Worm (Caenorhabditis elegans) whole organism, L4 larva: ENCODE measurements around the gene sto-6.
A peak's percentile ranks its signal among the peaks of the same experiment; 100 is the strongest.

Experiments
- D1046.2 ChIP-seq: fragments of 200-800 bp; sonication (Bioruptor generic); IDR thresholded peaks from 2 replicates; pipeline ENCODE4 v1.3.6; 2022; ENCODE audit warnings: missing genetic modification characterization, missing compliant biosample characterization
- F26F4.8 ChIP-seq: fragments of 200-800 bp; sonication (Bioruptor generic); conservative IDR thresholded peaks from 2 replicates; pipeline ENCODE4 v1.3.6; 2022; ENCODE audit warnings: missing genetic modification characterization, missing compliant biosample characterization
- F37D6.2 ChIP-seq: sonication (generic microtip); optimal IDR thresholded peaks from 2 replicates; lab custom pipeline; 2016; ENCODE audit warnings: mild to moderate bottlenecking, missing genetic modification characterization, missing compliant biosample characterization
- F49E8.2 ChIP-seq: sonication (generic microtip); optimal IDR thresholded peaks from 2 replicates; lab custom pipeline; 2016; ENCODE audit warnings: missing compliant biosample characterization, mild to moderate bottlenecking, missing genetic modification characterization, borderline replicate concordance
- R02D3.7 ChIP-seq: fragments of 150-350 bp; sonication (generic microtip); optimal IDR thresholded peaks from 3 replicates; lab custom pipeline; 2014; ENCODE audit warnings: missing biosample characterization, missing genetic modification characterization
- T26A8.4 ChIP-seq: fragments of 200-800 bp; sonication (Bioruptor generic); IDR thresholded peaks from 2 replicates; pipeline ENCODE4 v1.3.6; 2022; ENCODE audit warnings: missing genetic modification characterization, missing compliant biosample characterization
- Y75B8A.6 ChIP-seq: fragments of 200-800 bp; sonication (Bioruptor generic); IDR thresholded peaks from 2 replicates; pipeline ENCODE4 v1.3.6; 2022; ENCODE audit warnings: missing genetic modification reagents, missing genetic modification characterization, missing compliant biosample characterization
- aha-1 ChIP-seq: fragments of 150-350 bp; peaks from one replicate; lab custom pipeline; 2014; ENCODE audit warnings: missing biosample characterization, missing genetic modification characterization
- arid-1 ChIP-seq: fragments of 200-800 bp; sonication (Bioruptor generic); conservative IDR thresholded peaks from 2 replicates; pipeline ENCODE4 v1.3.6; 2022; ENCODE audit warnings: missing genetic modification reagents, missing genetic modification characterization, missing compliant biosample characterization
- ceh-82 ChIP-seq: sonication (generic microtip); optimal IDR thresholded peaks from 2 replicates; lab custom pipeline; 2017; ENCODE audit warnings: missing biosample characterization, missing genetic modification characterization
- ces-1 ChIP-seq: fragments of 150-350 bp; sonication (generic microtip); optimal IDR thresholded peaks from 4 replicates; lab custom pipeline; 2014; ENCODE audit warnings: missing biosample characterization, missing genetic modification reagents, missing genetic modification characterization
- cey-2 ChIP-seq: sonication (generic microtip); optimal IDR thresholded peaks from 3 replicates; lab custom pipeline; 2017; ENCODE audit warnings: missing genetic modification characterization, mild to moderate bottlenecking, missing compliant biosample characterization, antibody characterized with exemption, borderline replicate concordance; ENCODE audit not compliant: insufficient read depth
- ctbp-1 ChIP-seq: fragments of 200-800 bp; sonication (Bioruptor generic); IDR thresholded peaks from 2 replicates; pipeline ENCODE4 v1.3.6; 2022; ENCODE audit warnings: missing genetic modification reagents, missing genetic modification characterization, missing compliant biosample characterization
- daf-12 ChIP-seq: fragments of 150-350 bp; optimal IDR thresholded peaks from 2 replicates; lab custom pipeline; 2014; ENCODE audit warnings: missing biosample characterization, missing genetic modification reagents, missing genetic modification characterization
- dmd-8 ChIP-seq: fragments of 200-800 bp; sonication (Bioruptor generic); IDR thresholded peaks from 2 replicates; pipeline ENCODE4 v1.3.6; 2022; ENCODE audit warnings: missing genetic modification characterization, missing compliant biosample characterization
- dmd-9 ChIP-seq: fragments of 200-800 bp; sonication (Bioruptor generic); IDR thresholded peaks from 2 replicates; pipeline ENCODE4 v1.3.6; 2022; ENCODE audit warnings: missing genetic modification reagents, missing genetic modification characterization, missing compliant biosample characterization
- dpl-1 ChIP-seq: fragments of 150-350 bp; optimal IDR thresholded peaks from 2 replicates; lab custom pipeline; 2014; ENCODE audit warnings: missing biosample characterization, missing genetic modification reagents, missing genetic modification characterization
- egl-27 ChIP-seq: sonication (generic microtip); optimal IDR thresholded peaks from 3 replicates; lab custom pipeline; 2017; ENCODE audit warnings: missing biosample characterization, missing genetic modification reagents, missing genetic modification characterization
- fkh-10 ChIP-seq: fragments of 150-350 bp; optimal IDR thresholded peaks from 2 replicates; lab custom pipeline; 2014; ENCODE audit warnings: missing biosample characterization, missing genetic modification reagents, missing genetic modification characterization
- fos-1 ChIP-seq: fragments of 150-350 bp; optimal IDR thresholded peaks from 2 replicates; lab custom pipeline; 2014; ENCODE audit warnings: missing biosample characterization, missing genetic modification characterization
- hif-1 ChIP-seq, 2 experiments: sonication (generic microtip); optimal IDR thresholded peaks; 2 replicates each; lab custom pipeline; 2016 to 2017; ENCODE audit warnings: missing compliant biosample characterization in 2 of 2, missing genetic modification characterization in 2 of 2, missing genetic modification reagents in 2 of 2, missing genotype in 2 of 2, mild to moderate bottlenecking in 1 of 2
- hmg-1.1 ChIP-seq: fragments of 200-800 bp; sonication (Bioruptor generic); IDR thresholded peaks from 2 replicates; pipeline ENCODE4 v1.3.6; 2022; ENCODE audit warnings: missing genetic modification reagents, missing genetic modification characterization, missing compliant biosample characterization
- jun-1 ChIP-seq: fragments of 150-350 bp; optimal IDR thresholded peaks from 2 replicates; lab custom pipeline; 2014; ENCODE audit warnings: missing biosample characterization, missing genetic modification reagents, missing genetic modification characterization
- lin-29 ChIP-seq: fragments of 200-800 bp; sonication (Bioruptor generic); IDR thresholded peaks from 2 replicates; pipeline ENCODE4 v1.3.6; 2022; ENCODE audit warnings: missing genetic modification reagents, missing genetic modification characterization, missing compliant biosample characterization
- lir-3 ChIP-seq: sonication (generic microtip); optimal IDR thresholded peaks from 2 replicates; lab custom pipeline; 2016; ENCODE audit warnings: mild to moderate bottlenecking, missing genetic modification characterization, missing compliant biosample characterization
- lsy-2 ChIP-seq, 2 experiments: fragments of 150-350 bp in 1 of 2; sonication (generic microtip) in 1 of 2; optimal IDR thresholded peaks; 2 replicates each; lab custom pipeline; 2014 to 2017; ENCODE audit warnings: missing biosample characterization in 2 of 2, missing genetic modification characterization in 2 of 2
- madf-5 ChIP-seq, 2 experiments: fragments of 200-800 bp; sonication (Bioruptor generic); IDR thresholded peaks; 2 replicates each; pipeline ENCODE4 v1.3.6; 2022; ENCODE audit warnings: missing compliant biosample characterization in 2 of 2, missing genetic modification characterization in 2 of 2
- mes-2 ChIP-seq: sonication (generic microtip); optimal IDR thresholded peaks from 2 replicates; lab custom pipeline; 2016; ENCODE audit warnings: missing genotype, mild to moderate bottlenecking, missing genetic modification characterization, missing compliant biosample characterization; ENCODE audit not compliant: poor library complexity, severe bottlenecking
- mxl-2 ChIP-seq: fragments of 200-800 bp; sonication (Bioruptor generic); conservative IDR thresholded peaks from 2 replicates; pipeline ENCODE4 v1.3.6; 2022; ENCODE audit warnings: missing genetic modification reagents, missing genetic modification characterization, missing compliant biosample characterization
- nhr-102 ChIP-seq: sonication (generic microtip); optimal IDR thresholded peaks from 2 replicates; lab custom pipeline; 2016; ENCODE audit warnings: mild to moderate bottlenecking, missing genetic modification characterization, moderate library complexity, missing compliant biosample characterization
- nhr-237 ChIP-seq: sonication (generic microtip); optimal IDR thresholded peaks from 2 replicates; lab custom pipeline; 2017; ENCODE audit warnings: missing biosample characterization, missing genetic modification characterization
- nhr-25 ChIP-seq: sonication (generic microtip); optimal IDR thresholded peaks from 2 replicates; lab custom pipeline; 2017; ENCODE audit warnings: missing genetic modification characterization, mild to moderate bottlenecking, missing compliant biosample characterization, antibody characterized with exemption, moderate library complexity, borderline replicate concordance; ENCODE audit not compliant: insufficient read depth
- nhr-28 ChIP-seq: fragments of 150-350 bp; optimal IDR thresholded peaks from 2 replicates; lab custom pipeline; 2014; ENCODE audit warnings: missing biosample characterization, missing genetic modification characterization
- nhr-42 ChIP-seq: fragments of 200-800 bp; sonication (Bioruptor generic); IDR thresholded peaks from 2 replicates; pipeline ENCODE4 v1.3.6; 2022; ENCODE audit warnings: missing genetic modification characterization, missing compliant biosample characterization
- nhr-48 ChIP-seq: sonication (generic microtip); optimal IDR thresholded peaks from 2 replicates; lab custom pipeline; 2016; ENCODE audit warnings: mild to moderate bottlenecking, missing genetic modification characterization, missing compliant biosample characterization
- nhr-6 ChIP-seq: fragments of 150-350 bp; optimal IDR thresholded peaks from 2 replicates; lab custom pipeline; 2014; ENCODE audit warnings: missing biosample characterization, missing genetic modification characterization
- nhr-77 ChIP-seq: fragments of 150-350 bp; optimal IDR thresholded peaks from 2 replicates; lab custom pipeline; 2014; ENCODE audit warnings: missing biosample characterization, missing genetic modification characterization
- php-3 ChIP-seq: fragments of 200-800 bp; sonication (Bioruptor generic); IDR thresholded peaks from 2 replicates; pipeline ENCODE4 v1.3.6; 2022; ENCODE audit warnings: missing genetic modification reagents, missing genetic modification characterization, missing compliant biosample characterization
- pqm-1 ChIP-seq: sonication (generic microtip); optimal IDR thresholded peaks from 2 replicates; lab custom pipeline; 2017; ENCODE audit warnings: missing biosample characterization, missing genetic modification characterization
- saeg-2 ChIP-seq: fragments of 200-800 bp; sonication (Bioruptor generic); IDR thresholded peaks from 2 replicates; pipeline ENCODE4 v1.3.6; 2022; ENCODE audit warnings: missing genetic modification reagents, missing genetic modification characterization, missing compliant biosample characterization
- sdz-12 ChIP-seq: fragments of 200-800 bp; sonication (Bioruptor generic); optimal IDR thresholded peaks from 2 replicates; lab custom pipeline; 2018; ENCODE audit warnings: mild to moderate bottlenecking, missing genetic modification characterization, missing compliant biosample characterization
- snpc-1.2 ChIP-seq: fragments of 200-800 bp; sonication (Bioruptor generic); IDR thresholded peaks from 2 replicates; pipeline ENCODE4 v1.3.6; 2022; ENCODE audit warnings: missing genetic modification reagents, missing genetic modification characterization, missing compliant biosample characterization
- spr-1 ChIP-seq: sonication (generic microtip); optimal IDR thresholded peaks from 2 replicates; lab custom pipeline; 2016; ENCODE audit warnings: mild to moderate bottlenecking, missing genetic modification characterization, missing compliant biosample characterization
- unc-62 ChIP-seq, 3 experiments: fragments of 150-350 bp in 1 of 3; sonication (generic microtip); optimal IDR thresholded peaks in 2 of 3; peaks in 1 of 3; 1 replicate in 1 of 3; 2 replicates in 2 of 3; lab custom pipeline; 2014 to 2017; ENCODE audit warnings: missing biosample characterization in 3 of 3, missing genetic modification characterization in 3 of 3, missing genetic modification reagents in 3 of 3, missing genotype in 1 of 3
- vab-7 ChIP-seq: fragments of 200-800 bp; sonication (Bioruptor generic); IDR thresholded peaks from 2 replicates; pipeline ENCODE4 v1.3.6; 2022; ENCODE audit warnings: missing genetic modification reagents, missing genetic modification characterization, missing compliant biosample characterization
- zag-1 ChIP-seq: fragments of 150-350 bp; optimal IDR thresholded peaks from 2 replicates; lab custom pipeline; 2014; ENCODE audit warnings: missing biosample characterization, missing genetic modification characterization

Gene sto-6

DNA sequence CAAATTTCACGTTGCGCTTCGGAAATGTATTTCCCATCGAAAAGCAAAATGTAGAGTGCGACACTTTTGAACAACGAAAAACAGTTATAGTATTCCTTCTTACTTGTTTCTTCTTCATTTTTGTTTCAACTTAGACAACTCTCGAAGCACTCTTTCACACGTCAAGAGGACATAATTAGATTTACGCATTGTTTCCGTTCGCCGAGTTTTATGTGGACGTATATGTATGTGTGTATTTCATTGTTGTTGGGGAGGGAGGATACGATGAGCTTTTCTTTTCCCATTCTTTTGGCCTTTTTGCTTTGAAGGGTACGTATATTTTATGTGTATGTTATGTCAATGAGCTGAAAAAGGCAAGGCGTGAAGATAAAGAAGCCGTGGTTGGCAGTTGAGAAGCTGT lies 1.7 kb upstream of the sto-6 start:
- TF ChIP-seq dpl-1 (GFP tag; lab: Kevin White, UChicago) (no peak), ceh-82 (tag; lab: Kevin White, UChicago) (no peak), hmg-1.1 (GFP tag; lab: Robert Waterston, UW) (0 out of 2 replicates have a peak, but pooled peaks have one; percentile 24), ctbp-1 (0 out of 2 replicates have a peak, but pooled peaks have one; percentile 23), aha-1 (tag; lab: Kevin White, UChicago) (peak; percentile 30)

ce11 chrX:11633278-11633677 lies 1.1 kb downstream of the sto-6 start:
- TF ChIP-seq pqm-1 (tag; lab: Kevin White, UChicago), result no peak
- TF ChIP-seq F26F4.8 (GFP tag; lab: Robert Waterston, UW), result no peak
- peak; percentile 14 for TF ChIP-seq fkh-10
- TF ChIP-seq nhr-42 (GFP tag; lab: Robert Waterston, UW), result no peak
- TF ChIP-seq T26A8.4 (GFP tag; lab: Robert Waterston, UW), result no peak
- no peak for TF ChIP-seq F37D6.2 (tag; lab: Kevin White, UChicago)
- TF ChIP-seq F49E8.2, result no peak
- TF ChIP-seq nhr-25 (tag; lab: Kevin White, UChicago), result no peak
- TF ChIP-seq ceh-82 (tag; lab: Kevin White, UChicago), result no peak
- TF ChIP-seq ces-1 (GFP tag; lab: Kevin White, UChicago), result peak; percentile 62
- TF ChIP-seq, all 104 proteins: peak for 2

ce11 chrX:11637721-11638120 lies 5.5 kb downstream of the sto-6 start:
- no peak for TF ChIP-seq mxl-2 (GFP tag; lab: Robert Waterston, UW)
- no peak for TF ChIP-seq egl-27
- no peak for TF ChIP-seq madf-5 (GFP tag; IDR thresholded peaks at IDR 0.05; lab: Robert Waterston, UW)
- TF ChIP-seq saeg-2 (GFP tag; lab: Robert Waterston, UW), result no peak
- TF ChIP-seq sdz-12 (GFP tag; lab: Kevin White, UChicago), result no peak
- TF ChIP-seq nhr-237, result no peak
- no peak for TF ChIP-seq zag-1 (tag; lab: Kevin White, UChicago)
- no peak for TF ChIP-seq cey-2 (tag; lab: Kevin White, UChicago)
- TF ChIP-seq F49E8.2, result no peak
- TF ChIP-seq vab-7 (GFP tag; lab: Robert Waterston, UW), result no peak
- TF ChIP-seq unc-62 (GFP tag; optimal IDR thresholded peaks at IDR 0.05 in 1 of 2; lab: Kevin White, UChicago), result peak in 1 of 2 experiments; percentile 53
- no peak for TF ChIP-seq unc-62 (tag; optimal IDR thresholded peaks at IDR 0.05; lab: Kevin White, UChicago)
- TF ChIP-seq mes-2, result no peak
- no peak for TF ChIP-seq nhr-48 (tag; lab: Kevin White, UChicago)
- TF ChIP-seq nhr-6 (tag; lab: Kevin White, UChicago), result no peak
- peak; percentile 21 for TF ChIP-seq aha-1 (tag; lab: Kevin White, UChicago)
- no peak for TF ChIP-seq arid-1
- TF ChIP-seq fos-1 (tag; lab: Kevin White, UChicago), result no peak
- 0 out of 2 replicates have a peak, but pooled peaks have one; percentile 18 for TF ChIP-seq nhr-42 (GFP tag; lab: Robert Waterston, UW)
- no peak for TF ChIP-seq spr-1 (tag; lab: Kevin White, UChicago)
- TF ChIP-seq nhr-77, result no peak
- no peak for TF ChIP-seq dmd-9
- TF ChIP-seq R02D3.7 (tag; lab: Kevin White, UChicago), result no peak
- TF ChIP-seq daf-12, result no peak

ce11 chrX:11638987-11639386 lies 6.8 kb downstream of the sto-6 start:
- TF ChIP-seq snpc-1.2 (GFP tag; lab: Robert Waterston, UW) (no peak), php-3 (no peak), F37D6.2 (tag; lab: Kevin White, UChicago) (no peak), nhr-6 (tag; lab: Kevin White, UChicago) (no peak), nhr-102 (tag; lab: Kevin White, UChicago) (no peak), lir-3 (tag; lab: Kevin White, UChicago) (no peak), daf-12 (no peak), arid-1 (no peak), Y75B8A.6 (GFP tag; lab: Robert Waterston, UW) (no peak), dmd-9 (no peak), D1046.2 (GFP tag; lab: Robert Waterston, UW) (no peak), dmd-8 (GFP tag; lab: Robert Waterston, UW) (no peak), nhr-28 (tag; lab: Kevin White, UChicago) (no peak), jun-1 (tag; lab: Kevin White, UChicago) (no peak), lin-29 (GFP tag; lab: Robert Waterston, UW) (no peak), hif-1 (tag; optimal IDR thresholded peaks at IDR 0.05; lab: Kevin White, UChicago) (no peak), nhr-237 (no peak), lsy-2 (tag; optimal IDR thresholded peaks at IDR 0.05; lab: Kevin White, UChicago) (no peak)
